Fruit fly (Drosophila melanogaster): ENCODE measurements around the gene CG10462.

Gene CG10462

DNA sequence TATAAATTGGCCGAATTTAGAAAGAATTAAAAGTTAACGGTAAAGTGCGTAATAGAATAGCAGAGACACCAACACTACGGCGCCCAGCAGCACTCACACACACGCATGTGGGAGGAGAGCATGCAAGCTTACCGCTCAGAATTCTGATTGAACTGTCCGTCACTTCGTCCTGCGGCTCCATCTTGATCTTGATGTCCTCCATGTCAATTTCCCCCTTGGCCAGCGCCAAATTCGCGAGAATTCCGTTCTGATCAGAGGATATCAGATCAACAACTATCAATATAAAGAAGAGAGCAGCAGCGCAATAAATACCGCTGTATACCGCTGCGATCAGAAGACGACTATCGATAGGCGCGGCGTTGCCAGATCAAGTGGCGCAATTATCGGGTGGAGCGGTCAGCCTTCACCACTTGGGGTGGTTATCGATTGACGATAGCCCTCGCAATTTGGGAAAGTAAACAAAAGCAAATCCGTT, at the start of gene CG10462, which contains the start of gene Nf-YB (continued):
- TF ChIP-seq zen (tag; optimal IDR thresholded peaks at IDR 0.05) = peak; percentile 8
- peak; percentile 83 for TF ChIP-seq cg (GFP tag; optimal IDR thresholded peaks at IDR 0.05)
- no peak for TF ChIP-seq pum (GFP tag; optimal IDR thresholded peaks at IDR 0.05)
- TF ChIP-seq trem (tag; optimal IDR thresholded peaks at IDR 0.05) = peak; percentile 69
- no peak for TF ChIP-seq rib (GFP tag; IDR thresholded peaks at IDR 0.05)
- no peak for TF ChIP-seq Dek (tag; optimal IDR thresholded peaks at IDR 0.05)
- TF ChIP-seq sc (optimal IDR thresholded peaks at IDR 0.05) = no peak
- TF ChIP-seq sc (GFP tag; optimal IDR thresholded peaks at IDR 0.05) = no peak
- TF ChIP-seq CG10274 (GFP tag; optimal IDR thresholded peaks at IDR 0.05) = no peak
- peak in 1 of 2 experiments; percentile 15 for TF ChIP-seq crp (GFP tag; optimal IDR thresholded peaks at IDR 0.05)
- peak; percentile 39 for TF ChIP-seq Hmr (GFP tag; optimal IDR thresholded peaks at IDR 0.05)
- no peak for TF ChIP-seq Xrp1 (GFP tag; IDR thresholded peaks at IDR 0.05)
- peak; percentile 81 for TF ChIP-seq unc-4 (GFP tag; IDR thresholded peaks at IDR 0.05; ENCODE audit: partially characterized antibody)
- TF ChIP-seq CG3838 (GFP tag; optimal IDR thresholded peaks at IDR 0.05) = no peak
- TF ChIP-seq CG9727 (GFP tag; optimal IDR thresholded peaks at IDR 0.05) = no peak
- no peak for TF ChIP-seq pnt (GFP tag; optimal IDR thresholded peaks at IDR 0.05)
- no peak for TF ChIP-seq CG14050 (GFP tag; IDR thresholded peaks at IDR 0.05)
- TF ChIP-seq Oaz (GFP tag; IDR thresholded peaks at IDR 0.05) = no peak
- TF ChIP-seq CG12155 (GFP tag; optimal IDR thresholded peaks at IDR 0.05) = no peak
- TF ChIP-seq peb (GFP tag; IDR thresholded peaks at IDR 0.05) = no peak
- no peak for TF ChIP-seq CG6854 (GFP tag; optimal IDR thresholded peaks at IDR 0.05)
- TF ChIP-seq tll (GFP tag; optimal IDR thresholded peaks at IDR 0.05) = no peak
- peak; percentile 88 for TF ChIP-seq CG34224 (GFP tag; IDR thresholded peaks at IDR 0.05; ENCODE audit: partially characterized antibody)
- TF ChIP-seq CG10321 (GFP tag; IDR thresholded peaks at IDR 0.05) = no peak
- no peak for TF ChIP-seq CG10431 (GFP tag; optimal IDR thresholded peaks at IDR 0.05)
- no peak for TF ChIP-seq CG15696 (tag; optimal IDR thresholded peaks at IDR 0.05)
- TF ChIP-seq eyg (GFP tag; optimal IDR thresholded peaks at IDR 0.05) = no peak
- no peak for TF ChIP-seq lov (optimal IDR thresholded peaks at IDR 0.05)
- TF ChIP-seq lov (GFP tag; IDR thresholded peaks at IDR 0.05) = no peak
- no peak for TF ChIP-seq ara (GFP tag; IDR thresholded peaks at IDR 0.05)
- TF ChIP-seq CG12659 (GFP tag; optimal IDR thresholded peaks at IDR 0.05) = no peak
- no peak for TF ChIP-seq Bteb2 (GFP tag; optimal IDR thresholded peaks at IDR 0.05)
- no peak for TF ChIP-seq CG18599 (GFP tag; optimal IDR thresholded peaks at IDR 0.05)
- TF ChIP-seq Pdp1 (GFP tag; optimal IDR thresholded peaks at IDR 0.05) = peak in 1 of 2 experiments; percentile 31
- peak; percentile 54; the same call in 2 of the 3 replicates for TF ChIP-seq Doc3 (GFP tag; IDR thresholded peaks at IDR 0.05; ENCODE audit: partially characterized antibody)
- TF ChIP-seq CG11560 (tag; IDR thresholded peaks at IDR 0.05) = no peak
- no peak for TF ChIP-seq Hr3 (GFP tag; optimal IDR thresholded peaks at IDR 0.05)
- TF ChIP-seq Elba2 (GFP tag; optimal IDR thresholded peaks at IDR 0.05) = no peak
- peak; percentile 98 for TF ChIP-seq nerfin-2 (GFP tag; IDR thresholded peaks at IDR 0.05; ENCODE audit: partially characterized antibody)
- TF ChIP-seq CrebB (tag; optimal IDR thresholded peaks at IDR 0.05) = no peak
- no peak for TF ChIP-seq ems (GFP tag; optimal IDR thresholded peaks at IDR 0.05)
- no peak for TF ChIP-seq CG14014 (GFP tag; IDR thresholded peaks at IDR 0.05)
- no peak for TF ChIP-seq CG31224 (GFP tag; IDR thresholded peaks at IDR 0.05)
- TF ChIP-seq CG5953 (GFP tag; IDR thresholded peaks at IDR 0.05) = no peak
- no peak for TF ChIP-seq ATbp (GFP tag; optimal IDR thresholded peaks at IDR 0.05)
- no peak for TF ChIP-seq yki (optimal IDR thresholded peaks at IDR 0.05)
- TF ChIP-seq lola (GFP tag; optimal IDR thresholded peaks at IDR 0.05) = no peak
- TF ChIP-seq tgo (GFP tag; IDR thresholded peaks at IDR 0.05) = no peak
- no peak for TF ChIP-seq Rx (GFP tag; IDR thresholded peaks at IDR 0.05)
- no peak for TF ChIP-seq CG13296 (GFP tag; optimal IDR thresholded peaks at IDR 0.05)
- no peak for TF ChIP-seq Hey (tag; optimal IDR thresholded peaks at IDR 0.05)
